Worm (Caenorhabditis elegans): ENCODE results near the gene C23G10.2.

ce11 chrIII:6176761-6177160 lies 31.1 kb upstream of the C23G10.2 start, which contains the start of gene F42A10.6:
- TF ChIP-seq flt-1 (GFP tag; IDR thresholded peaks at IDR 0.05) = no peak
- no peak for TF ChIP-seq ama-1 (optimal IDR thresholded peaks at IDR 0.05)
- TF ChIP-seq scrt-1 (GFP tag; IDR thresholded peaks at IDR 0.05) = no peak
- no peak for TF ChIP-seq ceh-13 (GFP tag; optimal IDR thresholded peaks at IDR 0.05)
- TF ChIP-seq hmg-4 (GFP tag; optimal IDR thresholded peaks at IDR 0.05) = no peak
- TF ChIP-seq ceh-36 (tag; optimal IDR thresholded peaks at IDR 0.05) = no peak
- TF ChIP-seq aly-1 (tag; optimal IDR thresholded peaks at IDR 0.05) = no peak
- TF ChIP-seq B0310.2 (tag; optimal IDR thresholded peaks at IDR 0.05) = no peak
- TF ChIP-seq pes-1 (GFP tag; IDR thresholded peaks at IDR 0.05) = no peak
